Fruit fly (Drosophila melanogaster): ENCODE measurements around the gene CG9356.

Gene CG9356

dm6 chr3R:9411928-9412640 is 8.0 kb upstream of the CG9356 start, which contains the start of the genes Task7 and alpha-Man-IIa:
Gene Task7 (minus strand): TSS chr3R:9412293.
Gene alpha-Man-IIa (plus strand): TSS chr3R:9412548.
- TF ChIP-seq Myb (GFP tag; optimal IDR thresholded peaks at IDR 0.05) (peak; percentile 70), CG14965 (GFP tag; optimal IDR thresholded peaks at IDR 0.05; ENCODE audit: borderline replicate concordance) (no peak), CG16863 (GFP tag; optimal IDR thresholded peaks at IDR 0.05) (no peak), CG3995 (GFP tag; optimal IDR thresholded peaks at IDR 0.05) (peak; percentile 47), CG10959 (GFP tag; IDR thresholded peaks at IDR 0.05) (no peak), CG10366 (GFP tag; IDR thresholded peaks at IDR 0.05) (no peak), bigmax (GFP tag; optimal IDR thresholded peaks at IDR 0.05) (no peak), trem (tag; optimal IDR thresholded peaks at IDR 0.05) (peak; percentile 97), pum (GFP tag; optimal IDR thresholded peaks at IDR 0.05) (no peak), bbx (GFP tag; IDR thresholded peaks at IDR 0.05; ENCODE audit: partially characterized antibody) (peak; percentile 42; the same call in 1 of the 2 replicates), pzg (GFP tag; optimal IDR thresholded peaks at IDR 0.05) (peak; percentile 38), CG12659 (GFP tag; optimal IDR thresholded peaks at IDR 0.05) (peak; percentile 12), stwl (tag; optimal IDR thresholded peaks at IDR 0.05) (peak; percentile 58), E2f2 (GFP tag; IDR thresholded peaks at IDR 0.05) (peak; percentile 30; the same call in 1 of the 2 replicates), Scr (GFP tag; IDR thresholded peaks at IDR 0.05; ENCODE audit: partially characterized antibody) (peak; percentile 55), sqz (GFP tag; optimal IDR thresholded peaks at IDR 0.05) (peak; percentile 71), CG2875 (GFP tag; optimal IDR thresholded peaks at IDR 0.05) (no peak), Med (GFP tag) (peak; percentile 50), phol (tag; optimal IDR thresholded peaks at IDR 0.05) (peak; percentile 36), YL-1 (GFP tag; optimal IDR thresholded peaks at IDR 0.05) (peak; percentile 30), CG5180 (GFP tag; optimal IDR thresholded peaks at IDR 0.05) (peak; percentile 46), CG17912 (GFP tag; optimal IDR thresholded peaks at IDR 0.05) (no peak), emc (GFP tag; optimal IDR thresholded peaks at IDR 0.05) (no peak), CG17385 (GFP tag; optimal IDR thresholded peaks at IDR 0.05) (no peak), Dp (GFP tag; optimal IDR thresholded peaks at IDR 0.05) (peak; percentile 27), Dbx (GFP tag; IDR thresholded peaks at IDR 0.05) (no peak), HHEX (GFP tag; optimal IDR thresholded peaks at IDR 0.05) (no peak), HLH4C (GFP tag; IDR thresholded peaks at IDR 0.05; ENCODE audit: partially characterized antibody) (peak; percentile 47; the same call in 2 of the 3 replicates), CG2116 (GFP tag; optimal IDR thresholded peaks at IDR 0.05) (peak; percentile 66), BEAF-32 (GFP tag; optimal IDR thresholded peaks at IDR 0.05) (peak; percentile 46), CG7928 (GFP tag; optimal IDR thresholded peaks at IDR 0.05) (no peak), Deaf1 (tag; optimal IDR thresholded peaks at IDR 0.05) (no peak), CoRest (tag; optimal IDR thresholded peaks at IDR 0.05) (peak; percentile 42), CG3838 (GFP tag; optimal IDR thresholded peaks at IDR 0.05) (no peak), lilli (GFP tag; optimal IDR thresholded peaks at IDR 0.05) (peak; percentile 6), Sin3A (optimal IDR thresholded peaks at IDR 0.05) (peak; percentile 24), sna (GFP tag; IDR thresholded peaks at IDR 0.05; ENCODE audit: partially characterized antibody) (0 out of 2 replicates have a peak, but pooled peaks have one; percentile 26), B-H2 (GFP tag; optimal IDR thresholded peaks at IDR 0.05) (no peak), onecut (GFP tag; IDR thresholded peaks at IDR 0.05) (peak; percentile 94), Dref (GFP tag; IDR thresholded peaks at IDR 0.05) (peak; percentile 66), CG6683 (GFP tag; optimal IDR thresholded peaks at IDR 0.05) (no peak), exex (tag; optimal IDR thresholded peaks at IDR 0.05) (no peak), CG16813 (GFP tag; IDR thresholded peaks at IDR 0.05; ENCODE audit: partially characterized antibody) (0 out of 3 replicates have a peak, but pooled peaks have one; percentile 7), CG17802 (tag; optimal IDR thresholded peaks at IDR 0.05) (no peak), tin (GFP tag; optimal IDR thresholded peaks at IDR 0.05) (no peak), lmd (GFP tag; IDR thresholded peaks at IDR 0.05) (no peak), ara (GFP tag; IDR thresholded peaks at IDR 0.05) (no peak), Sry-β (GFP tag; optimal IDR thresholded peaks at IDR 0.05) (peak; percentile 89), CG11398 (GFP tag; optimal IDR thresholded peaks at IDR 0.05) (no peak)

Measured in whole organism, embryonic.